Worm (Caenorhabditis elegans): ENCODE data around the gene fbxc-20.

Gene fbxc-20

ce11 chrII:2442979-2443378 is 24.0 kb downstream of the fbxc-20 start, which contains the start of gene vab-19:
Gene vab-19, plus strand, starts transcription at chrII:2443279.
- TF ChIP-seq hmbx-1 (tag; optimal IDR thresholded peaks at IDR 0.05) (no peak), aly-1 (tag; optimal IDR thresholded peaks at IDR 0.05) (no peak), tbx-37 (GFP tag; conservative IDR thresholded peaks at IDR 0.05) (no peak), hnd-1 (tag; optimal IDR thresholded peaks at IDR 0.05) (no peak), F13C5.2 (tag; optimal IDR thresholded peaks at IDR 0.05) (no peak), sea-1 (GFP tag; conservative IDR thresholded peaks at IDR 0.05) (no peak)

ce11 chrII:2445164-2445563 is 26.2 kb downstream of the fbxc-20 start:
- TF ChIP-seq scrt-1 (GFP tag; IDR thresholded peaks at IDR 0.05), result no peak
- no peak for TF ChIP-seq sea-1 (GFP tag; conservative IDR thresholded peaks at IDR 0.05)
- TF ChIP-seq hnd-1 (tag; optimal IDR thresholded peaks at IDR 0.05), result no peak
- TF ChIP-seq F13C5.2 (tag; optimal IDR thresholded peaks at IDR 0.05), result no peak
- TF ChIP-seq tbx-37 (GFP tag; conservative IDR thresholded peaks at IDR 0.05), result no peak
- no peak for TF ChIP-seq ceh-36 (tag; optimal IDR thresholded peaks at IDR 0.05)
- TF ChIP-seq ets-7 (tag; optimal IDR thresholded peaks at IDR 0.05), result no peak

- TF ChIP-seq aly-1 (tag; optimal IDR thresholded peaks at IDR 0.05) (no peak), tra-4 (tag; optimal IDR thresholded peaks at IDR 0.05) (no peak), hmbx-1 (tag; optimal IDR thresholded peaks at IDR 0.05) (no peak), scrt-1 (GFP tag; IDR thresholded peaks at IDR 0.05) (no peak), B0310.2 (tag; optimal IDR thresholded peaks at IDR 0.05) (no peak), ceh-13 (GFP tag; optimal IDR thresholded peaks at IDR 0.05) (no peak), F13C5.2 (tag; optimal IDR thresholded peaks at IDR 0.05) (no peak), tbx-11 (GFP tag; IDR thresholded peaks at IDR 0.05) (no peak), sea-1 (GFP tag; conservative IDR thresholded peaks at IDR 0.05) (no peak), tbx-37 (GFP tag; conservative IDR thresholded peaks at IDR 0.05) (no peak)
Measured at ce11 chrII:2446727-2447126, 27.8 kb downstream of the fbxc-20 start.

ce11 chrII:2450990-2451389 is 32.1 kb downstream of the fbxc-20 start:
- TF ChIP-seq B0310.2 (tag; optimal IDR thresholded peaks at IDR 0.05) (no peak), tbx-37 (GFP tag; conservative IDR thresholded peaks at IDR 0.05) (peak; percentile 31; the same call in 1 of the 2 replicates), pes-1 (GFP tag; IDR thresholded peaks at IDR 0.05) (peak; percentile 58; the same call in 1 of the 2 replicates), hmg-4 (GFP tag; optimal IDR thresholded peaks at IDR 0.05) (no peak), ceh-36 (tag; optimal IDR thresholded peaks at IDR 0.05) (no peak)

ce11 chrII:2452492-2452891 is 33.6 kb downstream of the fbxc-20 start:
- TF ChIP-seq hnd-1 (tag; optimal IDR thresholded peaks at IDR 0.05) (no peak), ama-1 (optimal IDR thresholded peaks at IDR 0.05) (peak; percentile 75)

- no peak for TF ChIP-seq hmg-4 (GFP tag; optimal IDR thresholded peaks at IDR 0.05)
- no peak for TF ChIP-seq ama-1 (optimal IDR thresholded peaks at IDR 0.05)
- no peak for TF ChIP-seq tbx-37 (GFP tag; conservative IDR thresholded peaks at IDR 0.05)
- TF ChIP-seq flt-1 (GFP tag; IDR thresholded peaks at IDR 0.05), result no peak
- TF ChIP-seq hnd-1 (tag; optimal IDR thresholded peaks at IDR 0.05), result no peak
- TF ChIP-seq tbx-11 (GFP tag; IDR thresholded peaks at IDR 0.05), result no peak
- TF ChIP-seq sea-1 (GFP tag; conservative IDR thresholded peaks at IDR 0.05), result no peak
- no peak for TF ChIP-seq scrt-1 (GFP tag; IDR thresholded peaks at IDR 0.05)
- TF ChIP-seq tra-4 (tag; optimal IDR thresholded peaks at IDR 0.05), result no peak
- TF ChIP-seq ceh-13 (GFP tag; optimal IDR thresholded peaks at IDR 0.05), result no peak
- TF ChIP-seq pes-1 (GFP tag; IDR thresholded peaks at IDR 0.05), result no peak
- no peak for TF ChIP-seq B0310.2 (tag; optimal IDR thresholded peaks at IDR 0.05)
- no peak for TF ChIP-seq ceh-36 (tag; optimal IDR thresholded peaks at IDR 0.05)
- no peak for TF ChIP-seq F13C5.2 (tag; optimal IDR thresholded peaks at IDR 0.05)
Measured at ce11 chrII:2454822-2455221, 35.9 kb downstream of the fbxc-20 start.

- TF ChIP-seq flt-1 (GFP tag; IDR thresholded peaks at IDR 0.05), result no peak
- no peak for TF ChIP-seq ets-7 (tag; optimal IDR thresholded peaks at IDR 0.05)
- TF ChIP-seq B0310.2 (tag; optimal IDR thresholded peaks at IDR 0.05), result no peak
- TF ChIP-seq hmg-4 (GFP tag; optimal IDR thresholded peaks at IDR 0.05), result no peak
- TF ChIP-seq sea-1 (GFP tag; conservative IDR thresholded peaks at IDR 0.05), result no peak
- no peak for TF ChIP-seq ceh-13 (GFP tag; optimal IDR thresholded peaks at IDR 0.05)
- TF ChIP-seq F13C5.2 (tag; optimal IDR thresholded peaks at IDR 0.05), result no peak
- TF ChIP-seq pes-1 (GFP tag; IDR thresholded peaks at IDR 0.05), result no peak
- no peak for TF ChIP-seq tbx-37 (GFP tag; conservative IDR thresholded peaks at IDR 0.05)
- TF ChIP-seq tra-4 (tag; optimal IDR thresholded peaks at IDR 0.05), result no peak
- no peak for TF ChIP-seq aly-1 (tag; optimal IDR thresholded peaks at IDR 0.05)
- TF ChIP-seq scrt-1 (GFP tag; IDR thresholded peaks at IDR 0.05), result no peak
- TF ChIP-seq hmbx-1 (tag; optimal IDR thresholded peaks at IDR 0.05), result no peak
- no peak for TF ChIP-seq ceh-36 (tag; optimal IDR thresholded peaks at IDR 0.05)
- TF ChIP-seq ama-1 (optimal IDR thresholded peaks at IDR 0.05), result no peak
Measured at ce11 chrII:2455931-2456576, 37.1 kb downstream of the fbxc-20 start.

- no peak for TF ChIP-seq flt-1 (GFP tag; IDR thresholded peaks at IDR 0.05)
- no peak for TF ChIP-seq ceh-13 (GFP tag; optimal IDR thresholded peaks at IDR 0.05)
- no peak for TF ChIP-seq tra-4 (tag; optimal IDR thresholded peaks at IDR 0.05)
- no peak for TF ChIP-seq hmbx-1 (tag; optimal IDR thresholded peaks at IDR 0.05)
- no peak for TF ChIP-seq F13C5.2 (tag; optimal IDR thresholded peaks at IDR 0.05)
- TF ChIP-seq aly-1 (tag; optimal IDR thresholded peaks at IDR 0.05), result no peak
- TF ChIP-seq tbx-37 (GFP tag; conservative IDR thresholded peaks at IDR 0.05), result no peak
- TF ChIP-seq ets-7 (tag; optimal IDR thresholded peaks at IDR 0.05), result no peak
- no peak for TF ChIP-seq hmg-4 (GFP tag; optimal IDR thresholded peaks at IDR 0.05)
- no peak for TF ChIP-seq ceh-36 (tag; optimal IDR thresholded peaks at IDR 0.05)
- TF ChIP-seq pes-1 (GFP tag; IDR thresholded peaks at IDR 0.05), result no peak
- TF ChIP-seq tbx-11 (GFP tag; IDR thresholded peaks at IDR 0.05), result no peak
- no peak for TF ChIP-seq hnd-1 (tag; optimal IDR thresholded peaks at IDR 0.05)
- no peak for TF ChIP-seq ama-1 (optimal IDR thresholded peaks at IDR 0.05)
Measured at ce11 chrII:2456973-2457372, 38.0 kb downstream of the fbxc-20 start.

All from whole organism, early embryonic.